Fruit fly (Drosophila melanogaster) whole organism, embryonic: ENCODE data around the gene CG11892.

Experiments
- Aef1 ChIP-seq: fragments of 200-800 bp; sonication (Bioruptor generic); IDR thresholded peaks from 3 replicates; pipeline ENCODE4 v1.3.6; 2022; ENCODE audit warnings: missing biosample characterization, missing genetic modification characterization
- Bgb ChIP-seq: fragments of 200-800 bp; sonication (Bioruptor generic); IDR thresholded peaks from 2 replicates; pipeline ENCODE4 v1.3.6; 2022; ENCODE audit warnings: missing biosample characterization, missing genetic modification characterization; ENCODE audit not compliant: partially characterized antibody
- CG11247 ChIP-seq: fragments of 200-800 bp; sonication (Bioruptor generic); IDR thresholded peaks from 2 replicates; pipeline ENCODE4 v1.3.6; 2022; ENCODE audit warnings: missing biosample characterization, missing genetic modification characterization
- CG11560 ChIP-seq: fragments of 200-800 bp; sonication (Bioruptor generic); IDR thresholded peaks from 3 replicates; pipeline ENCODE4 v1.3.6; 2022; ENCODE audit warnings: missing biosample characterization, missing genetic modification characterization
- CG12391 ChIP-seq: fragments of 200-800 bp; sonication (Bioruptor generic); optimal IDR thresholded peaks from 3 replicates; lab custom pipeline; 2018; ENCODE audit warnings: missing biosample characterization, mild to moderate bottlenecking, missing genetic modification characterization, moderate library complexity
- CG14710 ChIP-seq: fragments of 200-800 bp; sonication (Bioruptor generic); optimal IDR thresholded peaks from 3 replicates; lab custom pipeline; 2019; ENCODE audit warnings: missing biosample characterization, mild to moderate bottlenecking, missing genetic modification characterization, moderate library complexity
- CG15011 ChIP-seq: fragments of 200-800 bp; sonication (Bioruptor generic); optimal IDR thresholded peaks from 3 replicates; lab custom pipeline; 2018; ENCODE audit warnings: missing biosample characterization, mild to moderate bottlenecking, missing genetic modification characterization
- CG15514 ChIP-seq: fragments of 200-800 bp; sonication (Bioruptor generic); optimal IDR thresholded peaks from 3 replicates; lab custom pipeline; 2017; ENCODE audit warnings: missing biosample characterization, missing genetic modification characterization, mild to moderate bottlenecking, moderate library complexity, missing genetic modification reagents
- CG15601 ChIP-seq: fragments of 200-800 bp; sonication (Bioruptor generic); optimal IDR thresholded peaks from 3 replicates; lab custom pipeline; 2019; ENCODE audit warnings: missing biosample characterization, mild to moderate bottlenecking, missing genetic modification characterization, moderate library complexity
- CG16863 ChIP-seq: fragments of 200-800 bp; sonication (Bioruptor generic); optimal IDR thresholded peaks from 3 replicates; lab custom pipeline; 2016; ENCODE audit warnings: missing biosample characterization, missing genetic modification characterization
- CG18476 ChIP-seq: fragments of 200-800 bp; sonication (Bioruptor generic); optimal IDR thresholded peaks from 2 replicates; lab custom pipeline; 2016; ENCODE audit warnings: missing biosample characterization, mild to moderate bottlenecking, missing genetic modification characterization
- CG2116 ChIP-seq: fragments of 200-800 bp; sonication (Bioruptor generic); optimal IDR thresholded peaks from 3 replicates; lab custom pipeline; 2018; ENCODE audit warnings: missing biosample characterization, mild to moderate bottlenecking, missing genetic modification characterization
- CG2199 ChIP-seq: fragments of 200-800 bp; sonication (Bioruptor generic); IDR thresholded peaks from 3 replicates; pipeline ENCODE4 v1.3.6; 2022; ENCODE audit warnings: missing biosample characterization, missing genetic modification characterization
- CG2202 ChIP-seq: fragments of 200-800 bp; sonication (Bioruptor generic); optimal IDR thresholded peaks from 2 replicates; lab custom pipeline; 2018; ENCODE audit warnings: missing biosample characterization, mild to moderate bottlenecking, missing genetic modification characterization
- CG33213 ChIP-seq: fragments of 200-800 bp; sonication (Bioruptor generic); optimal IDR thresholded peaks from 3 replicates; lab custom pipeline; 2016; ENCODE audit warnings: missing biosample characterization, missing genetic modification characterization
- CG3407 ChIP-seq: fragments of 200-800 bp; sonication (Bioruptor generic); optimal IDR thresholded peaks from 2 replicates; lab custom pipeline; 2018; ENCODE audit warnings: missing biosample characterization, mild to moderate bottlenecking, missing genetic modification characterization
- CG3847 ChIP-seq: fragments of 200-800 bp; sonication (Bioruptor generic); IDR thresholded peaks from 2 replicates; pipeline ENCODE4 v1.3.6; 2022; ENCODE audit warnings: missing biosample characterization, missing genetic modification characterization
- CG6791 ChIP-seq: fragments of 200-800 bp; sonication (Bioruptor generic); IDR thresholded peaks from 3 replicates; pipeline ENCODE4 v1.3.6; 2022; ENCODE audit warnings: missing biosample characterization, missing genetic modification characterization; ENCODE audit not compliant: partially characterized antibody
- CG7987 ChIP-seq: fragments of 200-800 bp; sonication (Bioruptor generic); optimal IDR thresholded peaks from 2 replicates; lab custom pipeline; 2018; ENCODE audit warnings: missing biosample characterization, mild to moderate bottlenecking, missing genetic modification characterization, moderate library complexity
- CG9876 ChIP-seq: fragments of 200-800 bp; sonication (Bioruptor generic); optimal IDR thresholded peaks from 2 replicates; lab custom pipeline; 2016; ENCODE audit warnings: missing biosample characterization, missing genetic modification characterization
- CrebB ChIP-seq: fragments of 200-800 bp; sonication (Bioruptor generic); optimal IDR thresholded peaks from 3 replicates; lab custom pipeline; 2018; ENCODE audit warnings: missing biosample characterization, mild to moderate bottlenecking, missing genetic modification characterization
- Dek ChIP-seq: fragments of 200-800 bp; sonication (Bioruptor generic); optimal IDR thresholded peaks from 3 replicates; lab custom pipeline; 2019; ENCODE audit warnings: missing biosample characterization, mild to moderate bottlenecking, missing genetic modification characterization, moderate library complexity
- Ets65A ChIP-seq: fragments of 200-800 bp; sonication (Bioruptor generic); peaks from one replicate; lab custom pipeline; 2016; ENCODE audit warnings: missing biosample characterization, missing genetic modification characterization
- Hand ChIP-seq: fragments of 200-800 bp; sonication (Bioruptor generic); optimal IDR thresholded peaks from 2 replicates; lab custom pipeline; 2017; ENCODE audit warnings: mild to moderate bottlenecking, missing biosample characterization, missing genetic modification reagents, missing genetic modification characterization
- Hmx ChIP-seq: fragments of 200-800 bp; sonication (Bioruptor generic); optimal IDR thresholded peaks from 2 replicates; lab custom pipeline; 2016; ENCODE audit warnings: missing biosample characterization, missing genetic modification characterization
- Mad ChIP-seq: fragments of 200-800 bp; sonication (Bioruptor generic); optimal IDR thresholded peaks from 2 replicates; lab custom pipeline; 2016; ENCODE audit warnings: missing biosample characterization, missing genetic modification characterization
- Mrtf ChIP-seq: fragments of 200-800 bp; sonication (Bioruptor generic); IDR thresholded peaks from 3 replicates; pipeline ENCODE4 v1.3.6; 2022; ENCODE audit warnings: missing biosample characterization, missing genetic modification characterization
- Myb ChIP-seq: fragments of 200-800 bp; sonication (Bioruptor generic); optimal IDR thresholded peaks from 2 replicates; lab custom pipeline; 2016; ENCODE audit warnings: missing biosample characterization, missing genetic modification characterization
- Tbp ChIP-seq: fragments of >200 bp; optimal IDR thresholded peaks from 2 replicates; lab custom pipeline; 2018; ENCODE audit warnings: missing biosample characterization, missing genetic modification characterization
- Trl ChIP-seq, 3 experiments: fragments of >200 bp in 2 of 3; fragments of 200-800 bp in 1 of 3; sonication (Bioruptor generic) in 1 of 3; optimal IDR thresholded peaks; 2 replicates in 1 of 3; 3 replicates in 2 of 3; lab custom pipeline; 2016 to 2017; ENCODE audit warnings: missing biosample characterization in 1 of 3, missing genetic modification characterization in 1 of 3
- Xrp1 ChIP-seq: fragments of 200-800 bp; sonication (Bioruptor generic); IDR thresholded peaks from 2 replicates; pipeline ENCODE4 v1.3.6; 2022; ENCODE audit warnings: missing biosample characterization, missing genetic modification characterization
- YL-1 ChIP-seq: fragments of 200-800 bp; sonication (Bioruptor generic); optimal IDR thresholded peaks from 3 replicates; lab custom pipeline; 2017; ENCODE audit warnings: missing biosample characterization, mild to moderate bottlenecking, missing genetic modification characterization
- ap ChIP-seq: fragments of 200-800 bp; sonication (Bioruptor generic); IDR thresholded peaks from 2 replicates; pipeline ENCODE4 v1.3.6; 2022; ENCODE audit warnings: missing biosample characterization, missing genetic modification characterization
- cg ChIP-seq: fragments of 200-800 bp; sonication (Bioruptor generic); optimal IDR thresholded peaks from 3 replicates; lab custom pipeline; 2019; ENCODE audit warnings: missing biosample characterization, mild to moderate bottlenecking, missing genetic modification characterization, moderate library complexity
- danr ChIP-seq: fragments of 200-800 bp; sonication (Bioruptor generic); IDR thresholded peaks from 2 replicates; pipeline ENCODE4 v1.3.6; 2022; ENCODE audit warnings: missing biosample characterization, missing genetic modification characterization
- esg ChIP-seq: fragments of 200-800 bp; sonication (Bioruptor generic); conservative IDR thresholded peaks from 2 replicates; pipeline ENCODE4 v1.3.6; 2022; ENCODE audit warnings: missing biosample characterization, missing genetic modification characterization
- eve ChIP-seq, 2 experiments: fragments of >200 bp; optimal IDR thresholded peaks; 2 replicates each; lab custom pipeline; 2017; ENCODE audit warnings: missing biosample characterization in 2 of 2, missing genetic modification characterization in 2 of 2
- ewg ChIP-seq: fragments of 200-800 bp; sonication (Bioruptor generic); optimal IDR thresholded peaks from 3 replicates; lab custom pipeline; 2017; ENCODE audit warnings: mild to moderate bottlenecking, missing biosample characterization, missing genetic modification reagents, missing genetic modification characterization
- fd3F ChIP-seq: fragments of 200-800 bp; sonication (Bioruptor generic); optimal IDR thresholded peaks from 2 replicates; lab custom pipeline; 2018; ENCODE audit warnings: missing biosample characterization, mild to moderate bottlenecking, missing genetic modification characterization, moderate library complexity
- gsb-n ChIP-seq: fragments of 200-800 bp; sonication (Bioruptor generic); optimal IDR thresholded peaks from 3 replicates; lab custom pipeline; 2018; ENCODE audit warnings: missing biosample characterization, mild to moderate bottlenecking, missing genetic modification characterization
- inv ChIP-seq: fragments of 200-800 bp; sonication (Bioruptor generic); IDR thresholded peaks from 2 replicates; pipeline ENCODE4 v1.3.6; 2022; ENCODE audit warnings: missing biosample characterization, missing genetic modification characterization; ENCODE audit not compliant: partially characterized antibody
- jigr1 ChIP-seq: fragments of 200-800 bp; sonication (Bioruptor generic); IDR thresholded peaks from 3 replicates; pipeline ENCODE4 v1.3.6; 2022; ENCODE audit warnings: missing biosample characterization, missing genetic modification characterization
- onecut ChIP-seq: fragments of 200-800 bp; sonication (Bioruptor generic); IDR thresholded peaks from 2 replicates; pipeline ENCODE4 v1.3.6; 2022; ENCODE audit warnings: missing biosample characterization, missing genetic modification characterization
- ro ChIP-seq: fragments of 200-800 bp; sonication (Bioruptor generic); IDR thresholded peaks from 2 replicates; pipeline ENCODE4 v1.3.6; 2022; ENCODE audit warnings: missing biosample characterization, missing genetic modification characterization
- sd ChIP-seq: fragments of 200-800 bp; sonication (Bioruptor generic); optimal IDR thresholded peaks from 3 replicates; lab custom pipeline; 2018; ENCODE audit warnings: missing biosample characterization, mild to moderate bottlenecking, missing genetic modification characterization, moderate library complexity
- sima ChIP-seq: fragments of 200-800 bp; sonication (Bioruptor generic); optimal IDR thresholded peaks from 2 replicates; lab custom pipeline; 2016; ENCODE audit warnings: missing biosample characterization, missing genetic modification characterization
- stc ChIP-seq: fragments of 200-800 bp; sonication (Bioruptor generic); IDR thresholded peaks from 2 replicates; pipeline ENCODE4 v1.3.6; 2022; ENCODE audit warnings: missing biosample characterization, missing genetic modification characterization
- stwl ChIP-seq: fragments of 200-800 bp; sonication (Bioruptor generic); optimal IDR thresholded peaks from 3 replicates; lab custom pipeline; 2018; ENCODE audit warnings: missing biosample characterization, mild to moderate bottlenecking, missing genetic modification characterization, moderate library complexity
- tap ChIP-seq: fragments of 200-800 bp; optimal IDR thresholded peaks from 3 replicates; lab custom pipeline; 2019; ENCODE audit warnings: missing biosample characterization, mild to moderate bottlenecking, missing genetic modification characterization, moderate library complexity
- yki ChIP-seq: fragments of >200 bp; optimal IDR thresholded peaks from 3 replicates; lab custom pipeline; 2018

CG11892 gene

dm6 chr3R:25245052-25245813 lies 36.1 kb upstream of the CG11892 start, which contains the start of gene bam (continued):
- TF ChIP-seq Tbp, result no peak
- no peak for TF ChIP-seq Mrtf
- no peak for TF ChIP-seq Hmx
- TF ChIP-seq CG2202 (tag; lab: Kevin White, UChicago), result no peak
- no peak for TF ChIP-seq fd3F
- no peak for TF ChIP-seq CG18476 (GFP tag; lab: Kevin White, UChicago)
- TF ChIP-seq YL-1, result peak; percentile 18
- no peak for TF ChIP-seq inv (GFP tag; lab: Robert Waterston, UW)
- TF ChIP-seq CG2199 (GFP tag; lab: Robert Waterston, UW), result peak; percentile 59; the same call in 2 of the 3 replicates
- no peak for TF ChIP-seq CG16863
- no peak for TF ChIP-seq ap (GFP tag; lab: Robert Waterston, UW)
- TF ChIP-seq tap, result peak; percentile 14
- TF ChIP-seq jigr1 (GFP tag; lab: Robert Waterston, UW), result no peak
- TF ChIP-seq Aef1 (GFP tag; lab: Robert Waterston, UW), result peak; percentile 14; the same call in 1 of the 3 replicates
- peak; percentile 33 for TF ChIP-seq CG12391 (tag; lab: Kevin White, UChicago)
- TF ChIP-seq stwl (tag; lab: Kevin White, UChicago), result peak; percentile 83
- TF ChIP-seq Ets65A (GFP tag; lab: Kevin White, UChicago), result no peak
- no peak for TF ChIP-seq CG11247 (GFP tag; lab: Robert Waterston, UW)
- peak; percentile 89 for TF ChIP-seq CG15514 (GFP tag; lab: Kevin White, UChicago)
- peak; percentile 19 for TF ChIP-seq CG33213 (GFP tag; lab: Kevin White, UChicago)
- no peak for TF ChIP-seq stc (GFP tag; lab: Robert Waterston, UW)
- TF ChIP-seq Bgb (GFP tag; lab: Robert Waterston, UW), result peak; percentile 55; the same call in 1 of the 2 replicates
- no peak for TF ChIP-seq CG15011
- no peak for TF ChIP-seq ewg (GFP tag; lab: Kevin White, UChicago)
- TF ChIP-seq ro (GFP tag; lab: Robert Waterston, UW), result no peak
- no peak for TF ChIP-seq onecut
- TF ChIP-seq Trl (optimal IDR thresholded peaks at IDR 0.05; lab: Kevin White, UChicago), result no peak
- no peak for TF ChIP-seq Trl (GFP tag; optimal IDR thresholded peaks at IDR 0.05; lab: Kevin White, UChicago)
- no peak for TF ChIP-seq CG7987 (GFP tag; lab: Kevin White, UChicago)
- TF ChIP-seq Hand (GFP tag; lab: Kevin White, UChicago), result no peak
- peak; percentile 45 for TF ChIP-seq Dek
- peak; percentile 10 for TF ChIP-seq gsb-n (tag; lab: Kevin White, UChicago)
- peak; percentile 36 for TF ChIP-seq CG2116
- peak; percentile 80 for TF ChIP-seq CG3847 (GFP tag; lab: Robert Waterston, UW)
- TF ChIP-seq yki (lab: Kevin White, UChicago), result no peak
- no peak for TF ChIP-seq CG3407 (GFP tag; lab: Kevin White, UChicago)
- TF ChIP-seq CG15601 (tag; lab: Kevin White, UChicago), result peak; percentile 22
- TF ChIP-seq esg (GFP tag; lab: Robert Waterston, UW), result no peak
- no peak for TF ChIP-seq Mad (GFP tag; lab: Kevin White, UChicago)
- no peak for TF ChIP-seq sima
- no peak for TF ChIP-seq danr (GFP tag; lab: Robert Waterston, UW)
- TF ChIP-seq CG9876 (GFP tag; lab: Kevin White, UChicago), result no peak
- TF ChIP-seq eve (GFP tag; optimal IDR thresholded peaks at IDR 0.05; lab: Kevin White, UChicago), result no peak
- 0 out of 3 replicates have a peak, but pooled peaks have one; percentile 47 for TF ChIP-seq CG6791
- peak; percentile 51 for TF ChIP-seq Myb (GFP tag; lab: Kevin White, UChicago)
- no peak for TF ChIP-seq CG11560
- TF ChIP-seq cg (GFP tag; lab: Kevin White, UChicago), result no peak
- peak; percentile 45 for TF ChIP-seq CG14710 (tag; lab: Kevin White, UChicago)
- no peak for TF ChIP-seq CrebB
- no peak for TF ChIP-seq Xrp1 (GFP tag; lab: Robert Waterston, UW)
- peak; percentile 52 for TF ChIP-seq sd (tag; lab: Kevin White, UChicago)
